Worm (Caenorhabditis elegans) whole organism, early embryonic: ENCODE results near the gene C33D3.5.

Source experiments
- B0310.2 ChIP-seq: sonication (generic microtip); optimal IDR thresholded peaks from 2 replicates; lab custom pipeline; 2016; ENCODE audit warnings: mild to moderate bottlenecking, missing genetic modification characterization, missing compliant biosample characterization
- F13C5.2 ChIP-seq: sonication (generic microtip); optimal IDR thresholded peaks from 2 replicates; lab custom pipeline; 2017; ENCODE audit warnings: mild to moderate bottlenecking, missing genetic modification characterization, inconsistent platforms, missing compliant biosample characterization
- aly-1 ChIP-seq: sonication (generic microtip); optimal IDR thresholded peaks from 2 replicates; lab custom pipeline; 2016; ENCODE audit warnings: missing genetic modification characterization, missing compliant biosample characterization
- ama-1 ChIP-seq: fragments of 150-350 bp; optimal IDR thresholded peaks from 2 replicates; lab custom pipeline; 2014
- ceh-13 ChIP-seq: fragments of 200-800 bp; sonication (Bioruptor generic); optimal IDR thresholded peaks from 2 replicates; lab custom pipeline; 2018; ENCODE audit warnings: mild to moderate bottlenecking, missing genetic modification characterization, missing compliant biosample characterization
- ceh-36 ChIP-seq: sonication (generic microtip); optimal IDR thresholded peaks from 2 replicates; lab custom pipeline; 2016; ENCODE audit warnings: missing genetic modification characterization, inconsistent platforms, missing compliant biosample characterization
- ets-7 ChIP-seq: sonication (generic microtip); optimal IDR thresholded peaks from 2 replicates; lab custom pipeline; 2016; ENCODE audit warnings: missing genotype, missing genetic modification characterization, missing compliant biosample characterization
- flt-1 ChIP-seq: fragments of 200-800 bp; sonication (Bioruptor generic); IDR thresholded peaks from 2 replicates; pipeline ENCODE4 v1.3.6; 2022; ENCODE audit warnings: missing genetic modification characterization, missing compliant biosample characterization
- hmbx-1 ChIP-seq: sonication (generic microtip); optimal IDR thresholded peaks from 2 replicates; lab custom pipeline; 2016; ENCODE audit warnings: mild to moderate bottlenecking, missing genetic modification characterization, missing compliant biosample characterization
- hmg-4 ChIP-seq: fragments of 200-800 bp; sonication (Bioruptor generic); optimal IDR thresholded peaks from 2 replicates; lab custom pipeline; 2018; ENCODE audit warnings: mild to moderate bottlenecking, missing genetic modification characterization, missing compliant biosample characterization
- hnd-1 ChIP-seq: sonication (generic microtip); optimal IDR thresholded peaks from 2 replicates; lab custom pipeline; 2016; ENCODE audit warnings: missing genetic modification characterization, missing compliant biosample characterization
- pes-1 ChIP-seq: fragments of 200-800 bp; sonication (Bioruptor generic); IDR thresholded peaks from 2 replicates; pipeline ENCODE4 v1.3.6; 2022; ENCODE audit warnings: missing genetic modification reagents, missing genetic modification characterization, missing compliant biosample characterization
- scrt-1 ChIP-seq: fragments of 200-800 bp; sonication (Bioruptor generic); IDR thresholded peaks from 2 replicates; pipeline ENCODE4 v1.3.6; 2022; ENCODE audit warnings: missing genetic modification characterization, missing compliant biosample characterization
- sea-1 ChIP-seq: fragments of 200-800 bp; sonication (Bioruptor generic); conservative IDR thresholded peaks from 2 replicates; pipeline ENCODE4 v1.3.6; 2022; ENCODE audit warnings: missing genetic modification characterization, missing compliant biosample characterization
- tbx-11 ChIP-seq: fragments of 200-800 bp; sonication (Bioruptor generic); IDR thresholded peaks from 2 replicates; pipeline ENCODE4 v1.3.6; 2022; ENCODE audit warnings: missing genetic modification characterization, missing compliant biosample characterization
- tbx-37 ChIP-seq: fragments of 200-800 bp; sonication (Bioruptor generic); conservative IDR thresholded peaks from 2 replicates; pipeline ENCODE4 v1.3.6; 2022; ENCODE audit warnings: missing genetic modification reagents, missing genetic modification characterization, missing compliant biosample characterization
- tra-4 ChIP-seq: sonication (generic microtip); optimal IDR thresholded peaks from 2 replicates; lab custom pipeline; 2017; ENCODE audit warnings: missing genetic modification characterization, missing compliant biosample characterization

The C33D3.5 gene

ce11 chrX:10514834-10515233, 23.7 kb downstream of the C33D3.5 start:
- TF ChIP-seq pes-1 (GFP tag; lab: Robert Waterston, UW) (no peak), aly-1 (no peak), hnd-1 (tag; lab: Kevin White, UChicago) (no peak), tbx-11 (no peak), flt-1 (no peak), scrt-1 (GFP tag; lab: Robert Waterston, UW) (no peak), B0310.2 (tag; lab: Kevin White, UChicago) (no peak), F13C5.2 (no peak), hmg-4 (no peak), hmbx-1 (tag; lab: Kevin White, UChicago) (no peak), ets-7 (tag; lab: Kevin White, UChicago) (no peak), sea-1 (no peak)

- no peak for TF ChIP-seq tbx-11
- TF ChIP-seq sea-1: no peak
- TF ChIP-seq pes-1 (GFP tag; lab: Robert Waterston, UW): no peak
Measured at ce11 chrX:10516549-10516948, 25.4 kb downstream of the C33D3.5 start.

- TF ChIP-seq scrt-1 (GFP tag; lab: Robert Waterston, UW) (no peak), hnd-1 (tag; lab: Kevin White, UChicago) (no peak), B0310.2 (tag; lab: Kevin White, UChicago) (no peak), ceh-13 (GFP tag; lab: Kevin White, UChicago) (no peak), ama-1 (lab: Kevin White, UChicago) (no peak), hmg-4 (no peak), tra-4 (tag; lab: Kevin White, UChicago) (no peak), sea-1 (no peak), ets-7 (tag; lab: Kevin White, UChicago) (no peak), F13C5.2 (no peak)
Measured at ce11 chrX:10520185-10520584, 29.0 kb downstream of the C33D3.5 start.

ce11 chrX:10521313-10521712, 30.2 kb downstream of the C33D3.5 start, which contains the start of gene F14F3.4:
Gene F14F3.4, minus strand, starts transcription at chrX:10521413.
- TF ChIP-seq B0310.2 (tag; lab: Kevin White, UChicago): no peak
- no peak for TF ChIP-seq hnd-1 (tag; lab: Kevin White, UChicago)
- no peak for TF ChIP-seq ceh-36 (tag; lab: Kevin White, UChicago)
- TF ChIP-seq tra-4 (tag; lab: Kevin White, UChicago): no peak
- TF ChIP-seq aly-1: no peak
- no peak for TF ChIP-seq pes-1 (GFP tag; lab: Robert Waterston, UW)
- TF ChIP-seq hmbx-1 (tag; lab: Kevin White, UChicago): no peak
- no peak for TF ChIP-seq tbx-37
- TF ChIP-seq hmg-4: no peak
- no peak for TF ChIP-seq ama-1 (lab: Kevin White, UChicago)
- no peak for TF ChIP-seq ceh-13 (GFP tag; lab: Kevin White, UChicago)
- no peak for TF ChIP-seq F13C5.2
- TF ChIP-seq ets-7 (tag; lab: Kevin White, UChicago): no peak
- no peak for TF ChIP-seq flt-1
- no peak for TF ChIP-seq scrt-1 (GFP tag; lab: Robert Waterston, UW)
- no peak for TF ChIP-seq tbx-11

- TF ChIP-seq hmg-4 (peak; percentile 49), flt-1 (no peak; the same call in 1 of the 2 replicates), hmbx-1 (tag; lab: Kevin White, UChicago) (no peak), hnd-1 (tag; lab: Kevin White, UChicago) (no peak), F13C5.2 (peak; percentile 45), ama-1 (lab: Kevin White, UChicago) (no peak), ceh-13 (GFP tag; lab: Kevin White, UChicago) (no peak), tbx-11 (0 out of 2 replicates have a peak, but pooled peaks have one; percentile 19), ets-7 (tag; lab: Kevin White, UChicago) (no peak), ceh-36 (tag; lab: Kevin White, UChicago) (no peak), pes-1 (GFP tag; lab: Robert Waterston, UW) (no peak), aly-1 (no peak), sea-1 (no peak), tra-4 (tag; lab: Kevin White, UChicago) (no peak), scrt-1 (GFP tag; lab: Robert Waterston, UW) (0 out of 2 replicates have a peak, but pooled peaks have one; percentile 34), B0310.2 (tag; lab: Kevin White, UChicago) (no peak), tbx-37 (no peak)
Measured at ce11 chrX:10524483-10524948, 33.4 kb downstream of the C33D3.5 start, which contains the start of the genes mboa-7 and git-1. Gene mboa-7, minus strand, starts transcription at chrX:10524565. Gene git-1, plus strand, starts transcription at chrX:10524898.

ce11 chrX:10527414-10527813, 36.3 kb downstream of the C33D3.5 start:
- TF ChIP-seq B0310.2 (tag; lab: Kevin White, UChicago): no peak
- no peak for TF ChIP-seq ama-1 (lab: Kevin White, UChicago)
- TF ChIP-seq flt-1: no peak
- no peak for TF ChIP-seq aly-1
- TF ChIP-seq tra-4 (tag; lab: Kevin White, UChicago): no peak
- TF ChIP-seq scrt-1 (GFP tag; lab: Robert Waterston, UW): no peak
- TF ChIP-seq ets-7 (tag; lab: Kevin White, UChicago): no peak
- no peak for TF ChIP-seq tbx-37
- no peak for TF ChIP-seq tbx-11
- TF ChIP-seq pes-1 (GFP tag; lab: Robert Waterston, UW): no peak
- no peak for TF ChIP-seq hmg-4
- TF ChIP-seq hmbx-1 (tag; lab: Kevin White, UChicago): no peak
- no peak for TF ChIP-seq ceh-13 (GFP tag; lab: Kevin White, UChicago)
- TF ChIP-seq F13C5.2: no peak
- TF ChIP-seq ceh-36 (tag; lab: Kevin White, UChicago): no peak
- TF ChIP-seq sea-1: no peak
- TF ChIP-seq hnd-1 (tag; lab: Kevin White, UChicago): no peak

ce11 chrX:10528993-10529392, 37.8 kb downstream of the C33D3.5 start, which contains the start of the genes F14F3.5 and slcf-1:
Gene F14F3.5, minus strand, starts transcription at chrX:10529226.
Gene slcf-1, plus strand, starts transcription at chrX:10529294.
- TF ChIP-seq ceh-36 (tag; lab: Kevin White, UChicago) (no peak), ama-1 (lab: Kevin White, UChicago) (no peak), hnd-1 (tag; lab: Kevin White, UChicago) (no peak), tbx-11 (no peak), hmg-4 (no peak), ceh-13 (GFP tag; lab: Kevin White, UChicago) (no peak), tbx-37 (no peak), flt-1 (no peak), ets-7 (tag; lab: Kevin White, UChicago) (no peak), pes-1 (GFP tag; lab: Robert Waterston, UW) (no peak), sea-1 (no peak), tra-4 (tag; lab: Kevin White, UChicago) (no peak), hmbx-1 (tag; lab: Kevin White, UChicago) (no peak), scrt-1 (GFP tag; lab: Robert Waterston, UW) (no peak), aly-1 (no peak), B0310.2 (tag; lab: Kevin White, UChicago) (no peak), F13C5.2 (no peak)
